Fruit fly (Drosophila melanogaster): ENCODE measurements around the gene Pus10.
A peak's percentile ranks its signal among the peaks of the same experiment; 100 is the strongest.

Pus10 gene

dm6 chr2L:109098-109799, 45.9 kb downstream of the Pus10 start (continued):
- TF ChIP-seq ash1 (GFP tag; optimal IDR thresholded peaks at IDR 0.05) (no peak), Vsx1 (GFP tag; optimal IDR thresholded peaks at IDR 0.05) (peak; percentile 58), D19A (tag; optimal IDR thresholded peaks at IDR 0.05) (no peak), CG11456 (GFP tag; IDR thresholded peaks at IDR 0.05) (no peak), dmrt99B (tag; optimal IDR thresholded peaks at IDR 0.05) (no peak), CG10274 (GFP tag; optimal IDR thresholded peaks at IDR 0.05) (no peak), sens-2 (GFP tag; IDR thresholded peaks at IDR 0.05) (no peak), ap (GFP tag; IDR thresholded peaks at IDR 0.05) (no peak), CG13287 (GFP tag; IDR thresholded peaks at IDR 0.05; ENCODE audit: partially characterized antibody) (peak; percentile 33; the same call in 1 of the 2 replicates), Sin3A (optimal IDR thresholded peaks at IDR 0.05) (no peak), nerfin-2 (GFP tag; IDR thresholded peaks at IDR 0.05; ENCODE audit: partially characterized antibody) (no peak), so (GFP tag; IDR thresholded peaks at IDR 0.05) (no peak), pzg (GFP tag; optimal IDR thresholded peaks at IDR 0.05) (no peak), abd-A (tag; optimal IDR thresholded peaks at IDR 0.05) (peak; percentile 66), CG6272 (GFP tag; IDR thresholded peaks at IDR 0.05) (no peak), ttk (GFP tag; IDR thresholded peaks at IDR 0.05) (no peak), C15 (GFP tag; IDR thresholded peaks at IDR 0.05) (no peak), lilli (GFP tag; optimal IDR thresholded peaks at IDR 0.05) (no peak), dysf (GFP tag; IDR thresholded peaks at IDR 0.05) (no peak), exex (tag; optimal IDR thresholded peaks at IDR 0.05) (peak; percentile 84), cwo (GFP tag; optimal IDR thresholded peaks at IDR 0.05) (peak; percentile 86), Drgx (GFP tag; IDR thresholded peaks at IDR 0.05) (0 out of 2 replicates have a peak, but pooled peaks have one; percentile 10), vnd (GFP tag; IDR thresholded peaks at IDR 0.05; ENCODE audit: partially characterized antibody) (no peak), CG42726 (GFP tag; IDR thresholded peaks at IDR 0.05; ENCODE audit: partially characterized antibody) (no peak), ci (GFP tag; IDR thresholded peaks at IDR 0.05) (no peak), stc (GFP tag; IDR thresholded peaks at IDR 0.05) (no peak), gem (tag; optimal IDR thresholded peaks at IDR 0.05) (no peak), Gug (GFP tag; IDR thresholded peaks at IDR 0.05) (no peak), toy (GFP tag; IDR thresholded peaks at IDR 0.05) (no peak), CG12071 (GFP tag; optimal IDR thresholded peaks at IDR 0.05) (no peak), unpg (GFP tag; optimal IDR thresholded peaks at IDR 0.05) (no peak), lov (optimal IDR thresholded peaks at IDR 0.05) (no peak), lov (GFP tag; IDR thresholded peaks at IDR 0.05) (no peak), sisA (GFP tag; IDR thresholded peaks at IDR 0.05) (no peak), CG14860 (GFP tag; IDR thresholded peaks at IDR 0.05; ENCODE audit: partially characterized antibody) (no peak), NK7.1 (GFP tag; optimal IDR thresholded peaks at IDR 0.05) (no peak), CG4360 (GFP tag; IDR thresholded peaks at IDR 0.05) (no peak), gfzf (GFP tag; optimal IDR thresholded peaks at IDR 0.05) (no peak), CG9932 (GFP tag; IDR thresholded peaks at IDR 0.05) (no peak), CG2120 (GFP tag; optimal IDR thresholded peaks at IDR 0.05) (peak; percentile 19), seq (GFP tag; IDR thresholded peaks at IDR 0.05) (no peak), chif (GFP tag; optimal IDR thresholded peaks at IDR 0.05) (no peak), CG8478 (optimal IDR thresholded peaks at IDR 0.05) (no peak), twi (tag; optimal IDR thresholded peaks at IDR 0.05) (peak; percentile 88), fd64A (GFP tag; optimal IDR thresholded peaks at IDR 0.05) (no peak), trh (GFP tag; optimal IDR thresholded peaks at IDR 0.05) (no peak), Nf-YA (GFP tag; IDR thresholded peaks at IDR 0.05) (no peak), Ssrp (tag; optimal IDR thresholded peaks at IDR 0.05) (no peak), CG32767 (GFP tag; IDR thresholded peaks at IDR 0.05) (no peak; the same call in 1 of the 2 replicates), Atf-2 (GFP tag; optimal IDR thresholded peaks at IDR 0.05) (no peak), sens (GFP tag) (peak; percentile 3), peb (GFP tag; IDR thresholded peaks at IDR 0.05) (no peak)

Measured in whole organism, embryonic.